Worm (Caenorhabditis elegans) whole organism, L4 larva: ENCODE data around the gene cnt-2.
A peak's percentile ranks its signal among the peaks of the same experiment; 100 is the strongest.

Source experiments
- F10B5.3 ChIP-seq: sonication (generic microtip); optimal IDR thresholded peaks from 2 replicates; lab custom pipeline; 2016; ENCODE audit warnings: mild to moderate bottlenecking, missing genetic modification characterization, missing compliant biosample characterization
- F37D6.2 ChIP-seq: sonication (generic microtip); optimal IDR thresholded peaks from 2 replicates; lab custom pipeline; 2016; ENCODE audit warnings: mild to moderate bottlenecking, missing genetic modification characterization, missing compliant biosample characterization
- F44E2.7 ChIP-seq: fragments of 200-800 bp; sonication (Bioruptor generic); IDR thresholded peaks from 2 replicates; pipeline ENCODE4 v2.1.2; 2022; ENCODE audit warnings: missing genetic modification characterization, missing compliant biosample characterization
- F49E8.2 ChIP-seq: sonication (generic microtip); optimal IDR thresholded peaks from 2 replicates; lab custom pipeline; 2016; ENCODE audit warnings: missing compliant biosample characterization, mild to moderate bottlenecking, missing genetic modification characterization, borderline replicate concordance
- T26A8.4 ChIP-seq: fragments of 200-800 bp; sonication (Bioruptor generic); IDR thresholded peaks from 2 replicates; pipeline ENCODE4 v1.3.6; 2022; ENCODE audit warnings: missing genetic modification characterization, missing compliant biosample characterization
- Y48G9A.11 ChIP-seq: fragments of 200-800 bp; sonication (Bioruptor generic); IDR thresholded peaks from 2 replicates; pipeline ENCODE4 v1.3.6; 2022; ENCODE audit warnings: missing genetic modification reagents, missing genetic modification characterization, missing compliant biosample characterization
- ZK337.2 ChIP-seq: fragments of 200-800 bp; sonication (Bioruptor generic); IDR thresholded peaks from 2 replicates; pipeline ENCODE4 v1.3.6; 2022; ENCODE audit warnings: missing genetic modification reagents, missing genetic modification characterization, missing compliant biosample characterization
- aha-1 ChIP-seq: fragments of 150-350 bp; peaks from one replicate; lab custom pipeline; 2014; ENCODE audit warnings: missing biosample characterization, missing genetic modification characterization
- ama-1 ChIP-seq: fragments of 150-350 bp; optimal IDR thresholded peaks from 2 replicates; lab custom pipeline; 2014; ENCODE audit warnings: inconsistent platforms, mixed read lengths
- ceh-44 ChIP-seq: fragments of 200-800 bp; sonication (Bioruptor generic); IDR thresholded peaks from 2 replicates; pipeline ENCODE4 v1.3.6; 2022; ENCODE audit warnings: missing genetic modification reagents, missing genetic modification characterization, missing compliant biosample characterization
- ceh-62 ChIP-seq: sonication (generic microtip); optimal IDR thresholded peaks from 2 replicates; lab custom pipeline; 2017; ENCODE audit warnings: missing biosample characterization, missing genetic modification characterization
- cey-2 ChIP-seq: sonication (generic microtip); optimal IDR thresholded peaks from 3 replicates; lab custom pipeline; 2017; ENCODE audit warnings: missing genetic modification characterization, mild to moderate bottlenecking, missing compliant biosample characterization, antibody characterized with exemption, borderline replicate concordance; ENCODE audit not compliant: insufficient read depth
- ctbp-1 ChIP-seq: fragments of 200-800 bp; sonication (Bioruptor generic); IDR thresholded peaks from 2 replicates; pipeline ENCODE4 v1.3.6; 2022; ENCODE audit warnings: missing genetic modification reagents, missing genetic modification characterization, missing compliant biosample characterization
- daf-12 ChIP-seq: fragments of 150-350 bp; optimal IDR thresholded peaks from 2 replicates; lab custom pipeline; 2014; ENCODE audit warnings: missing biosample characterization, missing genetic modification reagents, missing genetic modification characterization
- daf-8 ChIP-seq: fragments of 200-800 bp; sonication (Bioruptor generic); IDR thresholded peaks from 2 replicates; pipeline ENCODE4 v1.3.6; 2022; ENCODE audit warnings: missing genetic modification characterization, missing compliant biosample characterization
- dmd-9 ChIP-seq: fragments of 200-800 bp; sonication (Bioruptor generic); IDR thresholded peaks from 2 replicates; pipeline ENCODE4 v1.3.6; 2022; ENCODE audit warnings: missing genetic modification reagents, missing genetic modification characterization, missing compliant biosample characterization
- duxl-1 ChIP-seq: sonication (generic microtip); optimal IDR thresholded peaks from 2 replicates; lab custom pipeline; 2016; ENCODE audit warnings: mild to moderate bottlenecking, missing genetic modification characterization, moderate library complexity, missing compliant biosample characterization; ENCODE audit not compliant: poor library complexity
- egl-27 ChIP-seq: sonication (generic microtip); optimal IDR thresholded peaks from 3 replicates; lab custom pipeline; 2017; ENCODE audit warnings: missing biosample characterization, missing genetic modification reagents, missing genetic modification characterization
- fos-1 ChIP-seq: fragments of 150-350 bp; optimal IDR thresholded peaks from 2 replicates; lab custom pipeline; 2014; ENCODE audit warnings: missing biosample characterization, missing genetic modification characterization
- hif-1 ChIP-seq, 2 experiments: sonication (generic microtip); optimal IDR thresholded peaks; 2 replicates each; lab custom pipeline; 2016 to 2017; ENCODE audit warnings: missing compliant biosample characterization in 2 of 2, missing genetic modification characterization in 2 of 2, missing genetic modification reagents in 2 of 2, missing genotype in 2 of 2, mild to moderate bottlenecking in 1 of 2
- lin-1 ChIP-seq: fragments of 200-800 bp; sonication (Bioruptor generic); IDR thresholded peaks from 2 replicates; pipeline ENCODE4 v1.3.6; 2022; ENCODE audit warnings: missing genetic modification reagents, missing genetic modification characterization, missing compliant biosample characterization
- lin-13 ChIP-seq: fragments of 150-350 bp; optimal IDR thresholded peaks from 2 replicates; lab custom pipeline; 2014; ENCODE audit warnings: missing biosample characterization, missing genetic modification reagents, missing genetic modification characterization
- lin-38 ChIP-seq: fragments of 200-800 bp; sonication (Bioruptor generic); IDR thresholded peaks from 2 replicates; pipeline ENCODE4 v1.3.6; 2022; ENCODE audit warnings: missing genetic modification reagents, missing genetic modification characterization, missing compliant biosample characterization
- lsy-2 ChIP-seq, 2 experiments: fragments of 150-350 bp in 1 of 2; sonication (generic microtip) in 1 of 2; optimal IDR thresholded peaks; 2 replicates each; lab custom pipeline; 2014 to 2017; ENCODE audit warnings: missing biosample characterization in 2 of 2, missing genetic modification characterization in 2 of 2
- madf-5 ChIP-seq, 2 experiments: fragments of 200-800 bp; sonication (Bioruptor generic); IDR thresholded peaks; 2 replicates each; pipeline ENCODE4 v1.3.6; 2022; ENCODE audit warnings: missing compliant biosample characterization in 2 of 2, missing genetic modification characterization in 2 of 2
- nhr-10 ChIP-seq: fragments of 150-350 bp; optimal IDR thresholded peaks from 2 replicates; lab custom pipeline; 2014; ENCODE audit warnings: missing biosample characterization, missing genetic modification characterization
- nhr-11 ChIP-seq: fragments of 150-350 bp; optimal IDR thresholded peaks from 2 replicates; lab custom pipeline; 2014; ENCODE audit warnings: missing biosample characterization, missing genetic modification characterization
- nhr-111 ChIP-seq: fragments of 200-800 bp; sonication (Bioruptor generic); optimal IDR thresholded peaks from 2 replicates; lab custom pipeline; 2018; ENCODE audit warnings: mild to moderate bottlenecking, missing genetic modification characterization, missing compliant biosample characterization
- nhr-237 ChIP-seq: sonication (generic microtip); optimal IDR thresholded peaks from 2 replicates; lab custom pipeline; 2017; ENCODE audit warnings: missing biosample characterization, missing genetic modification characterization
- nhr-25 ChIP-seq: sonication (generic microtip); optimal IDR thresholded peaks from 2 replicates; lab custom pipeline; 2017; ENCODE audit warnings: missing genetic modification characterization, mild to moderate bottlenecking, missing compliant biosample characterization, antibody characterized with exemption, moderate library complexity, borderline replicate concordance; ENCODE audit not compliant: insufficient read depth
- nhr-28 ChIP-seq: fragments of 150-350 bp; optimal IDR thresholded peaks from 2 replicates; lab custom pipeline; 2014; ENCODE audit warnings: missing biosample characterization, missing genetic modification characterization
- nhr-41 ChIP-seq: fragments of 200-800 bp; sonication (Bioruptor generic); IDR thresholded peaks from 2 replicates; pipeline ENCODE4 v1.3.6; 2022; ENCODE audit warnings: missing genetic modification reagents, missing genetic modification characterization, missing compliant biosample characterization
- pha-4 ChIP-seq, 2 experiments: fragments of 150-350 bp in 1 of 2; fragments of 200-800 bp in 1 of 2; sonication (Bioruptor generic) in 1 of 2; IDR thresholded peaks in 1 of 2; optimal IDR thresholded peaks in 1 of 2; 2 replicates each; pipeline versions ENCODE4 v1.3.6 to Lab custom; 2014 to 2022; ENCODE audit warnings: missing genetic modification characterization in 2 of 2, missing genetic modification reagents in 2 of 2, missing biosample characterization in 1 of 2, missing compliant biosample characterization in 1 of 2
- skn-1 ChIP-seq: fragments of 150-350 bp; optimal IDR thresholded peaks from 2 replicates; lab custom pipeline; 2014; ENCODE audit warnings: missing biosample characterization, missing genetic modification characterization
- snpc-4 ChIP-seq: fragments of 150-350 bp; optimal IDR thresholded peaks from 2 replicates; lab custom pipeline; 2014; ENCODE audit warnings: missing biosample characterization, missing genetic modification characterization
- spr-3 ChIP-seq: fragments of 200-800 bp; sonication (Bioruptor generic); optimal IDR thresholded peaks from 2 replicates; lab custom pipeline; 2018; ENCODE audit warnings: mild to moderate bottlenecking, missing genetic modification characterization, missing compliant biosample characterization
- tag-97 ChIP-seq: fragments of 200-800 bp; sonication (Bioruptor generic); IDR thresholded peaks from 2 replicates; pipeline ENCODE4 v1.3.6; 2022; ENCODE audit warnings: missing genetic modification characterization, missing compliant biosample characterization
- tra-1 ChIP-seq: fragments of 200-800 bp; sonication (Bioruptor generic); IDR thresholded peaks from 2 replicates; pipeline ENCODE4 v1.3.6; 2022; ENCODE audit warnings: missing genetic modification reagents, missing genetic modification characterization, missing compliant biosample characterization
- unc-130 ChIP-seq: sonication (generic microtip); optimal IDR thresholded peaks from 2 replicates; lab custom pipeline; 2016; ENCODE audit warnings: missing genetic modification reagents, missing genetic modification characterization, missing compliant biosample characterization
- unc-39 ChIP-seq: sonication (generic microtip); optimal IDR thresholded peaks from 2 replicates; lab custom pipeline; 2017; ENCODE audit warnings: missing biosample characterization, missing genetic modification characterization
- unc-62 ChIP-seq, 3 experiments: fragments of 150-350 bp in 1 of 3; sonication (generic microtip); optimal IDR thresholded peaks in 2 of 3; peaks in 1 of 3; 1 replicate in 1 of 3; 2 replicates in 2 of 3; lab custom pipeline; 2014 to 2017; ENCODE audit warnings: missing biosample characterization in 3 of 3, missing genetic modification characterization in 3 of 3, missing genetic modification reagents in 3 of 3, missing genotype in 1 of 3
- vab-7 ChIP-seq: fragments of 200-800 bp; sonication (Bioruptor generic); IDR thresholded peaks from 2 replicates; pipeline ENCODE4 v1.3.6; 2022; ENCODE audit warnings: missing genetic modification reagents, missing genetic modification characterization, missing compliant biosample characterization
- zag-1 ChIP-seq: fragments of 150-350 bp; optimal IDR thresholded peaks from 2 replicates; lab custom pipeline; 2014; ENCODE audit warnings: missing biosample characterization, missing genetic modification characterization
- zfp-3 ChIP-seq: fragments of 200-800 bp; sonication (Bioruptor generic); conservative IDR thresholded peaks from 2 replicates; pipeline ENCODE4 v1.3.6; 2022; ENCODE audit warnings: missing genetic modification reagents, missing genetic modification characterization, missing compliant biosample characterization
- zip-11 ChIP-seq: fragments of 200-800 bp; sonication (Bioruptor generic); IDR thresholded peaks from 2 replicates; pipeline ENCODE4 v1.3.6; 2022; ENCODE audit warnings: missing genetic modification characterization, missing compliant biosample characterization
- zip-2 ChIP-seq: fragments of 150-350 bp; optimal IDR thresholded peaks from 2 replicates; lab custom pipeline; 2014; ENCODE audit warnings: missing biosample characterization, missing genetic modification characterization
- ztf-11 ChIP-seq: fragments of 150-350 bp; optimal IDR thresholded peaks from 2 replicates; lab custom pipeline; 2014; ENCODE audit warnings: missing biosample characterization, missing genetic modification characterization
- ztf-7 ChIP-seq: fragments of 150-350 bp; optimal IDR thresholded peaks from 2 replicates; lab custom pipeline; 2014; ENCODE audit warnings: missing biosample characterization, missing genetic modification characterization

cnt-2 gene

DNA sequence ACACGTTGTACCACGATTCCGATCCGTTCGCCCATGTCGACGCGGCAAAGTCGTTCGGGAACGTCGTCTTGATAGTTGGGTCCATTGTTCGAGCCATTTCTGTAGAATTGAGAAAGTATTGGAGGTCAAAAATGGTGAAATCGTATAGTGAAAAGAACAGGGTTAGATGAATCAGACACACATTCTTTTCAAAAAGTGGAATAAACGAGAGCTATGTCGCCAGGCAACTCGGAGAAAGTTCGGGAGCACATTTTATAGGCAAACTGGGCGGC is 21.5 kb upstream of the cnt-2 start, which contains the start of gene Y39A1A.9:
TSS of gene Y39A1A.9 (minus strand) at position 99 of the 272 bp plus-strand sequence.
- no peak for TF ChIP-seq duxl-1 (tag; lab: Kevin White, UChicago)
- no peak for TF ChIP-seq madf-5 (GFP tag; IDR thresholded peaks at IDR 0.05; lab: Robert Waterston, UW)
- no peak for TF ChIP-seq F10B5.3 (tag; lab: Kevin White, UChicago)
- no peak for TF ChIP-seq lsy-2 (tag; optimal IDR thresholded peaks at IDR 0.05; lab: Kevin White, UChicago)
- no peak for TF ChIP-seq skn-1 (tag; lab: Kevin White, UChicago)
- TF ChIP-seq tra-1 (GFP tag; lab: Robert Waterston, UW), result no peak
- TF ChIP-seq unc-62 (GFP tag; optimal IDR thresholded peaks at IDR 0.05 in 1 of 2; lab: Kevin White, UChicago), result peak in 1 of 2 experiments; percentile 46
- TF ChIP-seq unc-62 (tag; optimal IDR thresholded peaks at IDR 0.05; lab: Kevin White, UChicago), result no peak
- no peak for TF ChIP-seq daf-12
- no peak for TF ChIP-seq lin-1 (GFP tag; lab: Robert Waterston, UW)
- TF ChIP-seq nhr-111, result no peak
- no peak for TF ChIP-seq T26A8.4 (GFP tag; lab: Robert Waterston, UW)
- TF ChIP-seq spr-3 (GFP tag; lab: Kevin White, UChicago), result no peak
- TF ChIP-seq nhr-28 (tag; lab: Kevin White, UChicago), result no peak
- TF ChIP-seq ZK337.2 (GFP tag; lab: Robert Waterston, UW), result no peak
- no peak for TF ChIP-seq zip-11
- TF ChIP-seq dmd-9 (GFP tag; lab: Robert Waterston, UW), result no peak
- TF ChIP-seq aha-1 (tag; lab: Kevin White, UChicago), result peak; percentile 91

DNA sequence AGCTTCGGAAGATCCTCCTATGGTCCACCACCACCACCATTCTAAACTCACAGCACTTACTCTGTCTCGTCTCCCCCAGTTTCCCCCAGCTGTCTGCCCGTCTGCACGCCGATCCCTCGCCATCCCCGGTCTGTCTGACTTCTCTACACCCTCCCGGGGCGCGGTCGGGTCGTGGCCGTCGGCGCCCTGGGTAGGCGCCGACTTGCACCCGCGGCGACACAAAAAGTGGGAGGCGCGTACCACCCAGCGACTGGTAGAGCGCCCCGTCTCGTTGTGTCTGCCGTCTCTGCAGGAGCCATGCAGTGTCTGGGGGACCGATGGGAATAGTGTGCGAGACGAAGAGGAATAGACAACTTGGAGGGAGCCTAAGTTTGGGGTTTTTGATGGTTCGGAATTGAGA is 20.8 kb upstream of the cnt-2 start:
- peak; percentile 21 to 81 for TF ChIP-seq hif-1 (tag; optimal IDR thresholded peaks at IDR 0.05; lab: Kevin White, UChicago)
- TF ChIP-seq Y48G9A.11 (GFP tag; lab: Robert Waterston, UW), result no peak
- no peak for TF ChIP-seq zfp-3 (GFP tag; lab: Robert Waterston, UW)
- TF ChIP-seq lin-1 (GFP tag; lab: Robert Waterston, UW), result peak; percentile 64; the same call in 1 of the 2 replicates
- TF ChIP-seq F44E2.7 (GFP tag; lab: Robert Waterston, UW), result 0 out of 2 replicates have a peak, but pooled peaks have one; percentile 27
- TF ChIP-seq ceh-62 (tag; lab: Kevin White, UChicago), result no peak
- TF ChIP-seq vab-7, result peak; percentile 65; the same call in 1 of the 2 replicates
- no peak for TF ChIP-seq ztf-11 (tag; lab: Kevin White, UChicago)
- TF ChIP-seq tag-97 (GFP tag; lab: Robert Waterston, UW), result no peak
- TF ChIP-seq zag-1, result no peak
- TF ChIP-seq duxl-1 (tag; lab: Kevin White, UChicago), result peak; percentile 70
- peak in 1 of 2 experiments; percentile 97 for TF ChIP-seq unc-62 (GFP tag; optimal IDR thresholded peaks at IDR 0.05 in 1 of 2; lab: Kevin White, UChicago)
- TF ChIP-seq unc-62 (tag; optimal IDR thresholded peaks at IDR 0.05; lab: Kevin White, UChicago), result no peak
- TF ChIP-seq nhr-10 (tag; lab: Kevin White, UChicago), result peak; percentile 86
- no peak for TF ChIP-seq nhr-237 (tag; lab: Kevin White, UChicago)
- peak; percentile 83 for TF ChIP-seq T26A8.4 (GFP tag; lab: Robert Waterston, UW)
- TF ChIP-seq ztf-7 (tag; lab: Kevin White, UChicago), result no peak
- TF ChIP-seq fos-1 (tag; lab: Kevin White, UChicago), result no peak
- TF ChIP-seq nhr-111, result no peak
- no peak for TF ChIP-seq F49E8.2
- TF ChIP-seq lin-38, result peak; percentile 70
- TF ChIP-seq lin-13 (GFP tag; lab: Kevin White, UChicago), result peak; percentile 77
- peak; percentile 3 for TF ChIP-seq zip-2 (tag; lab: Kevin White, UChicago)
- TF ChIP-seq cey-2 (tag; lab: Kevin White, UChicago), result no peak
- peak; percentile 81 for TF ChIP-seq nhr-25
- TF ChIP-seq ceh-44 (GFP tag; lab: Robert Waterston, UW), result no peak
- TF ChIP-seq egl-27 (tag; lab: Kevin White, UChicago), result no peak
- no peak for TF ChIP-seq daf-8 (GFP tag; lab: Robert Waterston, UW)
- TF ChIP-seq snpc-4 (tag; lab: Kevin White, UChicago), result no peak
- no peak for TF ChIP-seq unc-130 (GFP tag; lab: Kevin White, UChicago)
- peak; percentile 93 for TF ChIP-seq ctbp-1 (GFP tag; lab: Robert Waterston, UW)
- TF ChIP-seq nhr-11, result peak; percentile 82
- TF ChIP-seq pha-4 (GFP tag; IDR thresholded peaks at IDR 0.05; lab: Robert Waterston, UW), result peak; percentile 93
- TF ChIP-seq pha-4 (tag; optimal IDR thresholded peaks at IDR 0.05; lab: Kevin White, UChicago), result no peak
- no peak for TF ChIP-seq ZK337.2 (GFP tag; lab: Robert Waterston, UW)
- peak; percentile 92; the same call in 1 of the 2 replicates for TF ChIP-seq nhr-41 (GFP tag; lab: Robert Waterston, UW)
- TF ChIP-seq daf-12, result no peak
- TF ChIP-seq ama-1 (lab: Kevin White, UChicago), result no peak
- peak; percentile 81 for TF ChIP-seq F37D6.2 (tag; lab: Kevin White, UChicago)
- TF ChIP-seq unc-39, result no peak
